Worm (Caenorhabditis elegans) whole organism, young adult: ENCODE data around the gene aakg-5.
A peak's percentile ranks its signal among the peaks of the same experiment; 100 is the strongest.

Source experiments
- D2030.7 ChIP-seq: fragments of 200-800 bp; sonication (Bioruptor generic); IDR thresholded peaks from 2 replicates; pipeline ENCODE4 v1.3.6; 2022; ENCODE audit warnings: missing genetic modification reagents, missing genetic modification characterization, missing compliant biosample characterization
- F39B2.1 ChIP-seq: fragments of 200-800 bp; sonication (Bioruptor generic); IDR thresholded peaks from 2 replicates; pipeline ENCODE4 v1.3.6; 2022; ENCODE audit warnings: missing genetic modification reagents, missing genetic modification characterization, missing compliant biosample characterization
- F57A8.1 ChIP-seq: fragments of 200-800 bp; sonication (Bioruptor generic); optimal IDR thresholded peaks from 2 replicates; lab custom pipeline; 2018; ENCODE audit warnings: mild to moderate bottlenecking, missing genetic modification characterization, moderate library complexity, missing compliant biosample characterization
- F57C9.4 ChIP-seq: sonication (generic microtip); optimal IDR thresholded peaks from 2 replicates; lab custom pipeline; 2017; ENCODE audit warnings: mild to moderate bottlenecking, missing genetic modification characterization, missing compliant biosample characterization
- Y56A3A.18 ChIP-seq: fragments of 200-800 bp; sonication (Bioruptor generic); IDR thresholded peaks from 2 replicates; pipeline ENCODE4 v1.3.6; 2022; ENCODE audit warnings: missing genetic modification reagents, missing genetic modification characterization, missing compliant biosample characterization
- Y79H2A.3 ChIP-seq: fragments of 200-800 bp; sonication (Bioruptor generic); conservative IDR thresholded peaks from 2 replicates; pipeline ENCODE4 v1.3.6; 2022; ENCODE audit warnings: missing genetic modification reagents, missing genetic modification characterization, missing compliant biosample characterization
- akir-1 ChIP-seq: fragments of 200-800 bp; sonication (Bioruptor generic); optimal IDR thresholded peaks from 2 replicates; lab custom pipeline; 2018; ENCODE audit warnings: mild to moderate bottlenecking, missing genetic modification characterization, moderate library complexity, missing compliant biosample characterization
- atf-7 ChIP-seq: sonication (generic microtip); optimal IDR thresholded peaks from 2 replicates; lab custom pipeline; 2017; ENCODE audit warnings: mild to moderate bottlenecking, missing genetic modification characterization, missing compliant biosample characterization
- bed-2 ChIP-seq: fragments of 200-800 bp; sonication (Bioruptor generic); IDR thresholded peaks from 2 replicates; pipeline ENCODE4 v1.3.6; 2022; ENCODE audit warnings: missing genetic modification reagents, missing genetic modification characterization, missing compliant biosample characterization
- cebp-1 ChIP-seq, 2 experiments: fragments of 200-800 bp in 1 of 2; sonication (Bioruptor generic) in 1 of 2; sonication (generic microtip) in 1 of 2; IDR thresholded peaks in 1 of 2; optimal IDR thresholded peaks in 1 of 2; 2 replicates each; pipeline versions ENCODE4 v1.3.6 to Lab custom; 2017 to 2022; ENCODE audit warnings: missing compliant biosample characterization in 2 of 2, missing genetic modification characterization in 2 of 2, mild to moderate bottlenecking in 1 of 2, missing genetic modification reagents in 1 of 2, moderate library complexity in 1 of 2
- ceh-27 ChIP-seq: fragments of 200-800 bp; sonication (Bioruptor generic); optimal IDR thresholded peaks from 2 replicates; lab custom pipeline; 2018; ENCODE audit warnings: mild to moderate bottlenecking, missing genetic modification characterization, moderate library complexity, missing compliant biosample characterization
- die-1 ChIP-seq: sonication (generic microtip); optimal IDR thresholded peaks from 2 replicates; lab custom pipeline; 2016; ENCODE audit warnings: missing genotype, mild to moderate bottlenecking, missing genetic modification characterization, missing compliant biosample characterization
- egl-18 ChIP-seq: fragments of 200-800 bp; sonication (Bioruptor generic); IDR thresholded peaks from 2 replicates; pipeline ENCODE4 v1.3.6; 2022; ENCODE audit warnings: missing genetic modification reagents, missing genetic modification characterization, missing compliant biosample characterization
- fkh-3 ChIP-seq: sonication (generic microtip); optimal IDR thresholded peaks from 2 replicates; lab custom pipeline; 2016; ENCODE audit warnings: mild to moderate bottlenecking, missing genetic modification characterization, missing compliant biosample characterization
- gei-17 ChIP-seq: fragments of 200-800 bp; sonication (Bioruptor generic); optimal IDR thresholded peaks from 2 replicates; lab custom pipeline; 2018; ENCODE audit warnings: mild to moderate bottlenecking, missing genetic modification characterization, missing compliant biosample characterization
- lir-1 ChIP-seq: fragments of 200-800 bp; sonication (Bioruptor generic); conservative IDR thresholded peaks from 2 replicates; pipeline ENCODE4 v1.3.6; 2022; ENCODE audit warnings: missing genetic modification reagents, missing genetic modification characterization, missing compliant biosample characterization
- madf-10 ChIP-seq: sonication (generic microtip); optimal IDR thresholded peaks from 2 replicates; lab custom pipeline; 2016; ENCODE audit warnings: mild to moderate bottlenecking, missing genetic modification characterization, missing compliant biosample characterization
- madf-8 ChIP-seq: fragments of 200-800 bp; sonication (Bioruptor generic); conservative IDR thresholded peaks from 2 replicates; pipeline ENCODE4 v1.3.6; 2022; ENCODE audit warnings: missing genetic modification reagents, missing genetic modification characterization, missing compliant biosample characterization
- mel-28 ChIP-seq: sonication (generic microtip); optimal IDR thresholded peaks from 2 replicates; lab custom pipeline; 2016; ENCODE audit warnings: borderline replicate concordance, mild to moderate bottlenecking, missing genetic modification characterization, missing compliant biosample characterization
- mes-4 ChIP-seq: sonication (generic microtip); optimal IDR thresholded peaks from 2 replicates; lab custom pipeline; 2016; ENCODE audit warnings: missing genotype, missing genetic modification characterization, missing compliant biosample characterization
- mxl-1 ChIP-seq: sonication (generic microtip); optimal IDR thresholded peaks from 2 replicates; lab custom pipeline; 2016; ENCODE audit warnings: missing genetic modification characterization, missing compliant biosample characterization
- nfya-1 ChIP-seq: sonication (generic microtip); optimal IDR thresholded peaks from 2 replicates; lab custom pipeline; 2017; ENCODE audit warnings: antibody characterized with exemption, missing compliant biosample characterization, missing genetic modification characterization, borderline replicate concordance; ENCODE audit not compliant: insufficient read depth
- nfyb-1 ChIP-seq: fragments of 200-800 bp; sonication (Bioruptor generic); IDR thresholded peaks from 2 replicates; pipeline ENCODE4 v1.3.6; 2022; ENCODE audit warnings: missing genetic modification reagents, missing genetic modification characterization, missing compliant biosample characterization
- nhr-179 ChIP-seq: sonication (generic microtip); optimal IDR thresholded peaks from 2 replicates; lab custom pipeline; 2016; ENCODE audit warnings: mild to moderate bottlenecking, missing genetic modification characterization, missing compliant biosample characterization
- rcor-1 ChIP-seq: fragments of 200-800 bp; sonication (Bioruptor generic); IDR thresholded peaks from 2 replicates; pipeline ENCODE4 v1.3.6; 2022; ENCODE audit warnings: missing genetic modification reagents, missing genetic modification characterization, missing compliant biosample characterization
- rec-8 ChIP-seq, 2 experiments: sonication (generic microtip); optimal IDR thresholded peaks; 2 replicates each; lab custom pipeline; 2016; ENCODE audit warnings: mild to moderate bottlenecking in 2 of 2, missing genetic modification characterization in 2 of 2, missing genetic modification reagents in 2 of 2, missing genotype in 2 of 2, missing biosample characterization in 1 of 2, missing compliant biosample characterization in 1 of 2, moderate library complexity in 1 of 2
- repo-1 ChIP-seq: sonication (generic microtip); optimal IDR thresholded peaks from 2 replicates; lab custom pipeline; 2017; ENCODE audit warnings: mild to moderate bottlenecking, missing genetic modification characterization, missing compliant biosample characterization
- rpc-1 ChIP-seq, 2 experiments: fragments of 150-350 bp in 1 of 2; sonication (generic microtip) in 1 of 2; optimal IDR thresholded peaks; 2 replicates each; lab custom pipeline; 2014 to 2018; ENCODE audit warnings: missing biosample characterization in 1 of 2, missing genetic modification characterization in 1 of 2, missing genetic modification reagents in 1 of 2, missing genotype in 1 of 2
- snpc-1.1 ChIP-seq: sonication (generic microtip); optimal IDR thresholded peaks from 2 replicates; lab custom pipeline; 2017; ENCODE audit warnings: missing genetic modification characterization, mild to moderate bottlenecking, missing compliant biosample characterization, antibody characterized with exemption, moderate library complexity, missing genotype, missing genetic modification reagents; ENCODE audit not compliant: insufficient read depth
- tlf-1 ChIP-seq: fragments of 200-800 bp; sonication (Bioruptor generic); optimal IDR thresholded peaks from 2 replicates; lab custom pipeline; 2018; ENCODE audit warnings: mild to moderate bottlenecking, missing genetic modification characterization, missing compliant biosample characterization
- unc-130 ChIP-seq: sonication (generic microtip); optimal IDR thresholded peaks from 2 replicates; lab custom pipeline; 2016; ENCODE audit warnings: missing genetic modification reagents, missing genetic modification characterization, missing compliant biosample characterization
- ztf-18 ChIP-seq: sonication (generic microtip); optimal IDR thresholded peaks from 2 replicates; lab custom pipeline; 2016; ENCODE audit warnings: missing genotype, mild to moderate bottlenecking, missing genetic modification characterization, missing compliant biosample characterization
- ztf-25 ChIP-seq: fragments of 200-800 bp; sonication (Bioruptor generic); IDR thresholded peaks from 2 replicates; pipeline ENCODE4 v1.3.6; 2022; ENCODE audit warnings: missing genetic modification reagents, missing genetic modification characterization, missing compliant biosample characterization
- ztf-26 ChIP-seq: sonication (generic microtip); optimal IDR thresholded peaks from 2 replicates; lab custom pipeline; 2017; ENCODE audit warnings: missing genetic modification characterization, missing compliant biosample characterization
- ztf-3 ChIP-seq: fragments of 200-800 bp; sonication (Bioruptor generic); optimal IDR thresholded peaks from 2 replicates; lab custom pipeline; 2018; ENCODE audit warnings: mild to moderate bottlenecking, missing genetic modification characterization, missing compliant biosample characterization

Gene aakg-5

ce11 chrII:10016013-10016412 is 41.1 kb upstream of the aakg-5 start, which contains the start of gene lec-2 (continued):
- no peak for TF ChIP-seq rec-8 (tag; optimal IDR thresholded peaks at IDR 0.05; lab: Kevin White, UChicago)
- TF ChIP-seq Y79H2A.3 (GFP tag; lab: Robert Waterston, UW) = no peak
- TF ChIP-seq akir-1 (GFP tag; lab: Kevin White, UChicago) = no peak
- TF ChIP-seq die-1 (tag; lab: Kevin White, UChicago) = peak; percentile 12
- peak; percentile 0 for TF ChIP-seq ztf-3 (GFP tag; lab: Kevin White, UChicago)
- TF ChIP-seq, all 124 proteins: peak for 20

ce11 chrII:10014384-10014783 is 39.5 kb upstream of the aakg-5 start:
- no peak for TF ChIP-seq D2030.7 (GFP tag; lab: Robert Waterston, UW)
- TF ChIP-seq ztf-3 (GFP tag; lab: Kevin White, UChicago) = no peak
- no peak for TF ChIP-seq tlf-1 (GFP tag; lab: Kevin White, UChicago)
- no peak for TF ChIP-seq ztf-18 (tag; lab: Kevin White, UChicago)
- no peak for TF ChIP-seq F57A8.1 (GFP tag; lab: Kevin White, UChicago)

ce11 chrII:10012490-10012889 is 37.6 kb upstream of the aakg-5 start:
- TF ChIP-seq rcor-1 (GFP tag; lab: Robert Waterston, UW) (no peak), fkh-3 (tag; lab: Kevin White, UChicago) (no peak), Y56A3A.18 (GFP tag; lab: Robert Waterston, UW) (0 out of 2 replicates have a peak, but pooled peaks have one; percentile 16), madf-8 (no peak), cebp-1 (GFP tag; IDR thresholded peaks at IDR 0.05; lab: Robert Waterston, UW) (no peak), cebp-1 (tag; optimal IDR thresholded peaks at IDR 0.05; lab: Kevin White, UChicago) (peak; percentile 5), nfyb-1 (GFP tag; lab: Robert Waterston, UW) (no peak), mes-4 (tag; lab: Kevin White, UChicago) (no peak), ceh-27 (no peak), ztf-25 (GFP tag; lab: Robert Waterston, UW) (no peak)

- no peak for TF ChIP-seq Y56A3A.18 (GFP tag; lab: Robert Waterston, UW)
- TF ChIP-seq snpc-1.1 (tag; lab: Kevin White, UChicago) = no peak
- no peak for TF ChIP-seq mxl-1
- TF ChIP-seq mel-28 (tag; lab: Kevin White, UChicago) = no peak
- no peak for TF ChIP-seq madf-10 (tag; lab: Kevin White, UChicago)
- TF ChIP-seq nhr-179 (tag; lab: Kevin White, UChicago) = no peak
- TF ChIP-seq ceh-27 = no peak
- no peak for TF ChIP-seq nfyb-1 (GFP tag; lab: Robert Waterston, UW)
- no peak for TF ChIP-seq egl-18 (GFP tag; lab: Robert Waterston, UW)
Observed at ce11 chrII:10011733-10012132, 36.8 kb upstream of the aakg-5 start.

- TF ChIP-seq Y79H2A.3 (GFP tag; lab: Robert Waterston, UW) (no peak), atf-7 (tag; lab: Kevin White, UChicago) (no peak), lir-1 (no peak), rpc-1 (optimal IDR thresholded peaks at IDR 0.05; lab: Kevin White, UChicago) (no peak), rpc-1 (tag; optimal IDR thresholded peaks at IDR 0.05; lab: Kevin White, UChicago) (no peak), F57C9.4 (tag; lab: Kevin White, UChicago) (no peak), repo-1 (tag; lab: Kevin White, UChicago) (no peak), F39B2.1 (GFP tag; lab: Robert Waterston, UW) (no peak), rec-8 (tag; optimal IDR thresholded peaks at IDR 0.05; lab: Kevin White, UChicago) (no peak), bed-2 (no peak), ztf-26 (no peak), gei-17 (GFP tag; lab: Kevin White, UChicago) (no peak), unc-130 (GFP tag; lab: Kevin White, UChicago) (no peak), nfya-1 (tag; lab: Kevin White, UChicago) (no peak)
Observed at ce11 chrII:10010914-10011313, 36.0 kb upstream of the aakg-5 start.
